Worm (Caenorhabditis elegans) whole organism, L3 larva: ENCODE results near the gene T08G5.3.

Experiments
- egl-5 ChIP-seq: fragments of 150-350 bp; optimal IDR thresholded peaks from 2 replicates; lab custom pipeline; 2017; ENCODE audit warnings: missing biosample characterization, missing genetic modification reagents, missing genetic modification characterization, inconsistent platforms
- elt-2 ChIP-seq: sonication (generic microtip); optimal IDR thresholded peaks from 2 replicates; lab custom pipeline; 2016; ENCODE audit warnings: missing genetic modification reagents, mild to moderate bottlenecking, missing genetic modification characterization, missing compliant biosample characterization
- nhr-237 ChIP-seq: fragments of 150-350 bp; optimal IDR thresholded peaks from 2 replicates; lab custom pipeline; 2014; ENCODE audit warnings: missing biosample characterization, missing genetic modification characterization

DNA sequence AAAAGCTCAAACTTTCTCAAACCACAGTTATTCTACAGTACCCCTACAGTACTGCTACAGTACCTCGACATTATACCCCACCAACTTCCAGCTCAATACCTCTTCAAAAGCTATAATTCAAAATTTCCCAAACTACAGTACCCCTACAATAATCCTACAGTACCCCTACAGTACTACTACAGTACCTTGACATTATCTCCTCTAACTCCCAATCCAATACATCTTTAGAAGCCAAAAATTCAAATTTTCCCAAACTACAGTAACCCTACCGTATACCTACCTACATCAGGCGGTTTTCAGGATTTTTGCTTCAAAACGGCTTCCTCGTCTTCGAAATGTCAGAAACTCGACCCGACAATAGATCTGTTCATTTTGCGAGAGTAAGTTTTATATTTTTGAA lies 30.3 kb upstream of the T08G5.3 start, which contains the start of gene F58D12.3:
- TF ChIP-seq nhr-237 (tag; lab: Kevin White, UChicago): no peak
- TF ChIP-seq elt-2 (tag; lab: Kevin White, UChicago): no peak
- TF ChIP-seq egl-5: no peak
